Worm (Caenorhabditis elegans): ENCODE measurements around the gene eri-3.

DNA sequence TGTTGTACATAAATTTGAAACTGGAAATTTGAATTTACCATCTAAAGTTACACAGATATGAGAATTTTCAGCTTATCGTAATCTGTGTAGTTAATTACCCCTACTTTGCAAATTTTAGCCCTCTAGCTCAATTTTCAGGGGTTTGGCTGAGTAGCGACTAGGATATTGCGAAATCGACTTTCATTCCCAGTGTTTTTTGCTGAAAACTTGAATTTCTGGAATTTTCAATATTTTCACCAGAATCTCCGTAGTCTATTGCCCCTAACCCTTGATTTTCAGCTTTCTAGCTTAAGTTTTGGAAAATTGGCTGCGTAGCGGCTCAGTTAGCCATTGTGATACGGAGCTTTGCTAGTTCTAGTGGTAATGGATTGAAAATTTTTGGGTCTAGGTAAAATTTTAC lies 33.8 kb downstream of the eri-3 start:
- TF ChIP-seq sem-2 (GFP tag; optimal IDR thresholded peaks at IDR 0.05) (no peak), nhr-76 (tag; optimal IDR thresholded peaks at IDR 0.05) (no peak), unc-39 (tag; optimal IDR thresholded peaks at IDR 0.05) (no peak), elt-3 (tag; optimal IDR thresholded peaks at IDR 0.05) (no peak), nhr-28 (tag; optimal IDR thresholded peaks at IDR 0.05) (no peak), elt-1 (tag; optimal IDR thresholded peaks at IDR 0.05; ENCODE audit: borderline replicate concordance, insufficient read depth) (no peak), nhr-12 (tag; optimal IDR thresholded peaks at IDR 0.05) (no peak), snpc-4 (tag; optimal IDR thresholded peaks at IDR 0.05) (no peak), bed-3 (GFP tag; optimal IDR thresholded peaks at IDR 0.05) (no peak), unc-62 (GFP tag; optimal IDR thresholded peaks at IDR 0.05) (no peak)
